Worm (Caenorhabditis elegans) whole organism, L4/young adult: ENCODE measurements around the gene swt-1.

Experiments
- W03F9.2 ChIP-seq: fragments of 150-350 bp; optimal IDR thresholded peaks from 2 replicates; lab custom pipeline; 2014; ENCODE audit warnings: missing biosample characterization, missing genetic modification characterization
- dao-5 ChIP-seq: sonication (generic microtip); optimal IDR thresholded peaks from 2 replicates; lab custom pipeline; 2016; ENCODE audit warnings: missing genotype, missing genetic modification characterization, moderate library complexity, missing compliant biosample characterization
- him-1 ChIP-seq: sonication (generic microtip); optimal IDR thresholded peaks from 2 replicates; lab custom pipeline; 2016; ENCODE audit warnings: missing genotype, missing genetic modification reagents, missing genetic modification characterization, missing compliant biosample characterization

- TF ChIP-seq him-1 (tag; lab: Kevin White, UChicago) (no peak), W03F9.2 (tag; lab: Kevin White, UChicago) (no peak), dao-5 (tag; lab: Kevin White, UChicago) (no peak)
Observed at ce11 chrIV:302743-303142, 4.6 kb upstream of the swt-1 start.
